Worm (Caenorhabditis elegans) whole organism, late embryonic: ENCODE data around the gene C16C8.9.

Experiments
- K02D7.2 ChIP-seq: sonication (generic microtip); optimal IDR thresholded peaks from 2 replicates; lab custom pipeline; 2017; ENCODE audit warnings: mild to moderate bottlenecking, missing genetic modification characterization, missing compliant biosample characterization
- K09A11.1 ChIP-seq: sonication (generic microtip); optimal IDR thresholded peaks from 2 replicates; lab custom pipeline; 2017; ENCODE audit warnings: antibody characterized with exemption, mild to moderate bottlenecking, missing genetic modification characterization, missing compliant biosample characterization; ENCODE audit not compliant: insufficient read depth
- Y22D7AL.16 ChIP-seq: sonication (generic microtip); optimal IDR thresholded peaks from 2 replicates; lab custom pipeline; 2016; ENCODE audit warnings: missing genetic modification characterization, missing compliant biosample characterization
- ceh-14 ChIP-seq: sonication (generic microtip); optimal IDR thresholded peaks from 2 replicates; lab custom pipeline; 2016; ENCODE audit warnings: missing genotype, missing genetic modification characterization, missing compliant biosample characterization
- ceh-19 ChIP-seq: fragments of 200-800 bp; sonication (Bioruptor generic); optimal IDR thresholded peaks from 2 replicates; lab custom pipeline; 2018; ENCODE audit warnings: mild to moderate bottlenecking, missing genetic modification characterization, missing compliant biosample characterization
- ceh-2 ChIP-seq: sonication (generic microtip); optimal IDR thresholded peaks from 2 replicates; lab custom pipeline; 2016; ENCODE audit warnings: missing genotype, missing genetic modification characterization, missing compliant biosample characterization
- ceh-22 ChIP-seq: sonication (generic microtip); optimal IDR thresholded peaks from 2 replicates; lab custom pipeline; 2017; ENCODE audit warnings: missing biosample characterization, missing genetic modification characterization
- ceh-30 ChIP-seq: fragments of 150-350 bp; optimal IDR thresholded peaks from 2 replicates; lab custom pipeline; 2014; ENCODE audit warnings: missing biosample characterization, missing genetic modification characterization
- ceh-31 ChIP-seq: sonication (generic microtip); optimal IDR thresholded peaks from 2 replicates; lab custom pipeline; 2016; ENCODE audit warnings: missing genetic modification characterization, missing compliant biosample characterization
- ceh-34 ChIP-seq: sonication (generic microtip); optimal IDR thresholded peaks from 2 replicates; lab custom pipeline; 2016; ENCODE audit warnings: mild to moderate bottlenecking, missing genetic modification characterization, missing compliant biosample characterization
- ceh-48 ChIP-seq: sonication (generic microtip); optimal IDR thresholded peaks from 2 replicates; lab custom pipeline; 2016; ENCODE audit warnings: missing genetic modification characterization, inconsistent platforms, missing compliant biosample characterization
- ceh-6 ChIP-seq: fragments of 200-800 bp; sonication (Bioruptor generic); optimal IDR thresholded peaks from 2 replicates; lab custom pipeline; 2018; ENCODE audit warnings: mild to moderate bottlenecking, missing genetic modification characterization, missing compliant biosample characterization
- che-1 ChIP-seq: sonication (generic microtip); optimal IDR thresholded peaks from 2 replicates; lab custom pipeline; 2016; ENCODE audit warnings: mild to moderate bottlenecking, missing genetic modification characterization, missing compliant biosample characterization
- dmd-4 ChIP-seq: sonication (generic microtip); optimal IDR thresholded peaks from 2 replicates; lab custom pipeline; 2016; ENCODE audit warnings: borderline replicate concordance, missing genetic modification characterization, missing compliant biosample characterization
- elt-4 ChIP-seq: sonication (generic microtip); optimal IDR thresholded peaks from 2 replicates; lab custom pipeline; 2016; ENCODE audit warnings: missing genetic modification characterization, missing compliant biosample characterization
- eyg-1 ChIP-seq: sonication (generic microtip); optimal IDR thresholded peaks from 2 replicates; lab custom pipeline; 2016; ENCODE audit warnings: missing genotype, missing genetic modification characterization, missing compliant biosample characterization
- fax-1 ChIP-seq: sonication (generic microtip); optimal IDR thresholded peaks from 2 replicates; lab custom pipeline; 2016; ENCODE audit warnings: missing genotype, missing genetic modification characterization, missing compliant biosample characterization
- fkh-6 ChIP-seq: sonication (generic microtip); optimal IDR thresholded peaks from 2 replicates; lab custom pipeline; 2016; ENCODE audit warnings: missing genetic modification characterization, missing compliant biosample characterization
- gmeb-2 ChIP-seq: sonication (generic microtip); optimal IDR thresholded peaks from 2 replicates; lab custom pipeline; 2016; ENCODE audit warnings: missing genetic modification characterization, inconsistent platforms, missing compliant biosample characterization
- hlh-13 ChIP-seq: fragments of 200-800 bp; sonication (Bioruptor generic); optimal IDR thresholded peaks from 2 replicates; lab custom pipeline; 2018; ENCODE audit warnings: mild to moderate bottlenecking, missing genetic modification characterization, missing compliant biosample characterization
- hlh-30 ChIP-seq: sonication (generic microtip); optimal IDR thresholded peaks from 2 replicates; lab custom pipeline; 2017; ENCODE audit warnings: antibody characterized with exemption, missing genetic modification characterization, missing compliant biosample characterization; ENCODE audit not compliant: insufficient read depth
- hlh-8 ChIP-seq: sonication (generic microtip); optimal IDR thresholded peaks from 2 replicates; lab custom pipeline; 2016; ENCODE audit warnings: missing genotype, missing genetic modification characterization, missing compliant biosample characterization
- lim-6 ChIP-seq: sonication (generic microtip); optimal IDR thresholded peaks from 2 replicates; lab custom pipeline; 2016; ENCODE audit warnings: missing genetic modification characterization, missing compliant biosample characterization
- lin-11 ChIP-seq: fragments of 200-800 bp; sonication (Bioruptor generic); optimal IDR thresholded peaks from 2 replicates; lab custom pipeline; 2018; ENCODE audit warnings: mild to moderate bottlenecking, missing genetic modification characterization, missing compliant biosample characterization
- nfya-1 ChIP-seq: sonication (generic microtip); optimal IDR thresholded peaks from 2 replicates; lab custom pipeline; 2017; ENCODE audit warnings: missing genetic modification characterization, mild to moderate bottlenecking, missing compliant biosample characterization, antibody characterized with exemption, moderate library complexity
- odd-2 ChIP-seq: sonication (generic microtip); optimal IDR thresholded peaks from 2 replicates; lab custom pipeline; 2017; ENCODE audit warnings: antibody characterized with exemption, mild to moderate bottlenecking, missing genetic modification characterization, missing compliant biosample characterization
- pag-3 ChIP-seq: sonication (generic microtip); optimal IDR thresholded peaks from 2 replicates; lab custom pipeline; 2016; ENCODE audit warnings: missing compliant biosample characterization, missing genetic modification characterization, borderline replicate concordance
- pha-2 ChIP-seq: sonication (generic microtip); optimal IDR thresholded peaks from 2 replicates; lab custom pipeline; 2017; ENCODE audit warnings: mild to moderate bottlenecking, missing genetic modification characterization, missing compliant biosample characterization
- pha-4 ChIP-seq: fragments of 150-350 bp; optimal IDR thresholded peaks from 2 replicates; lab custom pipeline; 2018; ENCODE audit warnings: missing biosample characterization, missing genetic modification reagents, missing genetic modification characterization
- ref-2 ChIP-seq: sonication (generic microtip); optimal IDR thresholded peaks from 2 replicates; lab custom pipeline; 2016; ENCODE audit warnings: missing genetic modification characterization, missing compliant biosample characterization
- sox-2 ChIP-seq: fragments of 200-800 bp; sonication (Bioruptor generic); IDR thresholded peaks from 2 replicates; pipeline ENCODE4 v1.3.6; 2022; ENCODE audit warnings: missing genetic modification reagents, missing genetic modification characterization, missing compliant biosample characterization
- sox-4 ChIP-seq: sonication (generic microtip); optimal IDR thresholded peaks from 2 replicates; lab custom pipeline; 2017; ENCODE audit warnings: mild to moderate bottlenecking, missing genetic modification characterization, inconsistent platforms, missing compliant biosample characterization
- syd-9 ChIP-seq: sonication (generic microtip); optimal IDR thresholded peaks from 2 replicates; lab custom pipeline; 2016; ENCODE audit warnings: mild to moderate bottlenecking, missing genetic modification characterization, moderate library complexity, missing compliant biosample characterization
- ttx-3 ChIP-seq: sonication (generic microtip); optimal IDR thresholded peaks from 2 replicates; lab custom pipeline; 2016; ENCODE audit warnings: missing genetic modification reagents, missing genetic modification characterization, missing compliant biosample characterization
- unc-3 ChIP-seq, 2 experiments: fragments of 200-800 bp in 1 of 2; sonication (Bioruptor generic) in 1 of 2; sonication (generic microtip) in 1 of 2; conservative IDR thresholded peaks in 1 of 2; optimal IDR thresholded peaks in 1 of 2; 2 replicates each; pipeline versions ENCODE4 v1.3.6 to Lab custom; 2016 to 2022; ENCODE audit warnings: missing compliant biosample characterization in 2 of 2, missing genetic modification characterization in 2 of 2, missing genetic modification reagents in 1 of 2
- unc-42 ChIP-seq: sonication (generic microtip); optimal IDR thresholded peaks from 2 replicates; lab custom pipeline; 2016; ENCODE audit warnings: missing genotype, missing genetic modification characterization, missing compliant biosample characterization
- zip-5 ChIP-seq: sonication (generic microtip); optimal IDR thresholded peaks from 2 replicates; lab custom pipeline; 2016; ENCODE audit warnings: missing genetic modification characterization, missing compliant biosample characterization
- ztf-16 ChIP-seq: sonication (generic microtip); optimal IDR thresholded peaks from 2 replicates; lab custom pipeline; 2017; ENCODE audit warnings: missing genetic modification characterization, missing compliant biosample characterization

Gene C16C8.9

DNA sequence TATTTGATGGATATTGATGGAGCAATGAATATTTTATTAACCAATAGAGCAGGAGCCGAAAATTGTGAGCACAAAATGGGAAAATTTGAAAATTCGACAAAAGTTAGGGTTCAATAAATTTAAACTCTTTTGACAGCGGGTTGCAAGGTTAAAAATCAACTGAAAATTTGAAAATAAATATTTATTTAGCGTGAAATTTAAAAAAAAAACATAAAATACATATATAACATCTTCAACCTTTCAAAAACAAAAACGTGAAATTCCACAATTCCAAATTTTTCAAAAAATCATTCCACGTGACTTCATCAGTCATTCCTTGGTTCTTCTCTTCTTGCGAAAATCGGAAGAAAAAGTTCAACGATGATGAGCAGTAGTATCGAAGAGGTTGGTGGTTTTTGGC, 33.6 kb downstream of the C16C8.9 start, which contains the start of gene C16C8.18:
Gene C16C8.18 (plus strand): TSS at position 301 of the 400 bp plus-strand sequence.
- no peak for TF ChIP-seq fkh-6 (tag; lab: Kevin White, UChicago)

DNA sequence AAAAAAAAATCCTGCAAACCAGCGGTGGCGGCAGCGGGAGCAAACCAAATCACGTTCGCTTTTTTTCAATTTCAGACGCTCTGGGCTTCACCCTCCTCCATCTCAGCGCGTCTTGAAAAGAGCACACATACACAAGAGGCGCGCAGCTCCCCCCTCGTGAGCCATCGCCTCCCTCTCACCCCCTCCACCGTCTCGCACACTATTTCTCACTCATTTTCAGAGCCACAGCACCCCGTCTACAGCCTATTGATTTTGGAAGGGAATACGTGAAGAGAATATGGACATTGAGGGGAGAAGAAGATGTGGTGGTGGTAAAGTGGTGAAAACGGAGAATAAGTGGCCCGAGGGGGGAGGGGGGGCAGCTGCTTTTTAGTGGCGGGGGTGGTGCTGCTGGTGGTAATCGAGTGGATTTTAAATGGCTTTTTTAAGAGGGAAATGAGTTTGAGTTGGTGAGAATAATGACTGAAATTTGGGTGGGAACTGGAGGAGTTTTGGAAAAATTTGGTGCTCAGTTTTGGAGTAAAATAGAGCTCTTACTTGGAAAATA, 34.8 kb downstream of the C16C8.9 start:
- TF ChIP-seq ceh-19 (GFP tag; lab: Kevin White, UChicago) (peak; percentile 49), lin-11 (tag; lab: Kevin White, UChicago) (no peak), nfya-1 (tag; lab: Kevin White, UChicago) (peak; percentile 8), sox-4 (peak; percentile 17), unc-3 (GFP tag; conservative IDR thresholded peaks at IDR 0.05; lab: Robert Waterston, UW) (no peak), unc-3 (tag; optimal IDR thresholded peaks at IDR 0.05; lab: Kevin White, UChicago) (peak; percentile 11), ttx-3 (tag; lab: Kevin White, UChicago) (no peak), hlh-30 (tag; lab: Kevin White, UChicago) (peak; percentile 28), ceh-48 (tag; lab: Kevin White, UChicago) (peak; percentile 85)

DNA sequence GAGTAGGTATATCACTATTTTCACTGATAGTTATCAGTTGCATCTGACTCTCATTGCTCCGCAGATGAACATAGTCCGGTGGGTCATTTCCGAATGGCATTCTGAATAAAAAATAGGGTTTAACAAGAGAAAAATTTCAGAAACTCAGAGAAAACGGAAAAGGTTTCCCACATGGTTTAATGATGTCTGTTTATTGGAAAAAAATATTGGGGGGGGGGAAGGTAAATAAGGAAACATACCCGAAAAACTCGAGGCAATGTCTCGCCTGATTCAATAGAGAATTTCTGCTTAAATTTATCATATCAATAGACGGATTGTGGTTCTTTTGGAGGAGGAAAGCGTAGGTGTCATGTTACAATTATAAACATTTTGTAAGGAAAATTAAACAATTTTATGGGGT, 37.6 kb downstream of the C16C8.9 start, which contains the start of gene nep-11:
Gene nep-11 (minus strand): TSS at position 101 of the 400 bp plus-strand sequence.
- TF ChIP-seq hlh-13 (GFP tag; lab: Kevin White, UChicago) (no peak), ref-2 (no peak), ceh-30 (tag; lab: Kevin White, UChicago) (no peak), dmd-4 (tag; lab: Kevin White, UChicago) (no peak), gmeb-2 (tag; lab: Kevin White, UChicago) (no peak), lim-6 (tag; lab: Kevin White, UChicago) (no peak), fax-1 (tag; lab: Kevin White, UChicago) (no peak), zip-5 (no peak), unc-42 (tag; lab: Kevin White, UChicago) (no peak), ceh-48 (tag; lab: Kevin White, UChicago) (no peak), ceh-22 (tag; lab: Kevin White, UChicago) (no peak), eyg-1 (no peak), nfya-1 (tag; lab: Kevin White, UChicago) (no peak), Y22D7AL.16 (tag; lab: Kevin White, UChicago) (no peak), hlh-30 (tag; lab: Kevin White, UChicago) (no peak), fkh-6 (tag; lab: Kevin White, UChicago) (no peak), unc-3 (GFP tag; conservative IDR thresholded peaks at IDR 0.05; lab: Robert Waterston, UW) (no peak), unc-3 (tag; optimal IDR thresholded peaks at IDR 0.05; lab: Kevin White, UChicago) (no peak), elt-4 (tag; lab: Kevin White, UChicago) (no peak), ceh-14 (tag; lab: Kevin White, UChicago) (no peak)

DNA sequence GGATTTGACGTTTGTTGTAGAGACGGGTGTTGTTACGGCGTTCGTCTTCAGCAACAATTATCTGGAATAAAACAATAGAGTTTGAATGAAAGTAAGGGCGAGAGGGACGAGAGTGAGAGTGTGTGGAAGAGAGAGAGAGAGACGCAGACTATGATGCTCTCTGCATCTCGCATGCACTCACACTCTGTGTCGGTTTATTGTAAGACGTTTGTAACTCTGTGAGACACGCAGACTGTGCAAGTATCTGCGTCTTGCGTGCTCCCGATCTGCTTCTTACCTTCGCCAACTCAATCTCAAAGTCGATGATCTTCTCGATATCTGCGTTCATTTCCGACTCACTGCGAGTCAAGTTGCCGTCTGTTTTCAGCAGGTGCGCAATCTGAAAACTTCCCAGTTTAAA, 40.1 kb downstream of the C16C8.9 start:
- no peak for TF ChIP-seq sox-2
- no peak for TF ChIP-seq dmd-4 (tag; lab: Kevin White, UChicago)
- no peak for TF ChIP-seq ceh-6 (GFP tag; lab: Kevin White, UChicago)
- no peak for TF ChIP-seq pha-2 (tag; lab: Kevin White, UChicago)
- no peak for TF ChIP-seq pag-3 (tag; lab: Kevin White, UChicago)
- no peak for TF ChIP-seq pha-4 (tag; lab: Kevin White, UChicago)
- TF ChIP-seq che-1 (tag; lab: Kevin White, UChicago) = no peak
- no peak for TF ChIP-seq elt-4 (tag; lab: Kevin White, UChicago)
- TF ChIP-seq ceh-19 (GFP tag; lab: Kevin White, UChicago) = no peak
- TF ChIP-seq ceh-48 (tag; lab: Kevin White, UChicago) = no peak

DNA sequence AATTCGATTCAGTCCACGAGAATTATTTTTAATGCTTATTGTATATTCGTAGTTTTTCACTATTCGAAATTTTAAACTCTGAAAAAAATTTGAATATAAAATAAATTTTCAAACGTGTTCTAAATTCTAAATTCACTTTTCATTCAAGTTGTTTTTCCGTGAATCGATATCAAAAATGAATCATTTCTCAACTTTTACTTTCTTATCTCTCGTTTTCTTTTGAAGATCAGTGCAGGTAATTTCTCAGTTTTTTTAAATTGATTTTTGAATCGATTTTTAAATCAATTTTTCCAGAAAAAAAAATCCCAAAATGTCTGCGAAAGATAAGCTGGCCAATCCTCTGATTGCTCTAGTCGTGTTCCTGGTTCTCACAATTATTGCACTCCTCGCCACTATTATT, 46.5 kb downstream of the C16C8.9 start, which contains the start of gene nep-6:
Gene nep-6 (plus strand): TSS at position 301 of the 400 bp plus-strand sequence.
- TF ChIP-seq odd-2 (tag; lab: Kevin White, UChicago) (no peak), ref-2 (no peak), ceh-31 (tag; lab: Kevin White, UChicago) (no peak), ceh-2 (no peak), K09A11.1 (tag; lab: Kevin White, UChicago) (no peak), hlh-30 (tag; lab: Kevin White, UChicago) (no peak), sox-4 (no peak), fax-1 (tag; lab: Kevin White, UChicago) (no peak), ceh-34 (tag; lab: Kevin White, UChicago) (no peak), syd-9 (tag; lab: Kevin White, UChicago) (no peak), ztf-16 (tag; lab: Kevin White, UChicago) (no peak), ceh-14 (tag; lab: Kevin White, UChicago) (no peak), pha-2 (tag; lab: Kevin White, UChicago) (no peak), hlh-8 (tag; lab: Kevin White, UChicago) (no peak), K02D7.2 (tag; lab: Kevin White, UChicago) (no peak), pha-4 (tag; lab: Kevin White, UChicago) (no peak)
